Worm (Caenorhabditis elegans) whole organism, L4 larva: ENCODE measurements around the gene T11F8.5.
A peak's percentile ranks its signal among the peaks of the same experiment; 100 is the strongest.

Source experiments
- F10B5.3 ChIP-seq: sonication (generic microtip); optimal IDR thresholded peaks from 2 replicates; lab custom pipeline; 2016; ENCODE audit warnings: mild to moderate bottlenecking, missing genetic modification characterization, missing compliant biosample characterization
- T26A8.4 ChIP-seq: fragments of 200-800 bp; sonication (Bioruptor generic); IDR thresholded peaks from 2 replicates; pipeline ENCODE4 v1.3.6; 2022; ENCODE audit warnings: missing genetic modification characterization, missing compliant biosample characterization
- Y48G9A.11 ChIP-seq: fragments of 200-800 bp; sonication (Bioruptor generic); IDR thresholded peaks from 2 replicates; pipeline ENCODE4 v1.3.6; 2022; ENCODE audit warnings: missing genetic modification reagents, missing genetic modification characterization, missing compliant biosample characterization
- Y75B8A.6 ChIP-seq: fragments of 200-800 bp; sonication (Bioruptor generic); IDR thresholded peaks from 2 replicates; pipeline ENCODE4 v1.3.6; 2022; ENCODE audit warnings: missing genetic modification reagents, missing genetic modification characterization, missing compliant biosample characterization
- ZK546.5 ChIP-seq, 2 experiments: sonication (generic microtip); optimal IDR thresholded peaks; 2 replicates each; lab custom pipeline; 2017; ENCODE audit warnings: missing biosample characterization in 2 of 2, missing genetic modification characterization in 2 of 2
- aha-1 ChIP-seq: fragments of 150-350 bp; peaks from one replicate; lab custom pipeline; 2014; ENCODE audit warnings: missing biosample characterization, missing genetic modification characterization
- aly-2 ChIP-seq: sonication (generic microtip); optimal IDR thresholded peaks from 2 replicates; lab custom pipeline; 2018; ENCODE audit warnings: missing biosample characterization, missing genetic modification characterization
- attf-4 ChIP-seq: sonication (generic microtip); optimal IDR thresholded peaks from 3 replicates; lab custom pipeline; 2017; ENCODE audit warnings: missing biosample characterization, missing genetic modification characterization
- ceh-20 ChIP-seq: fragments of 200-800 bp; sonication (Bioruptor generic); IDR thresholded peaks from 2 replicates; pipeline ENCODE4 v1.3.6; 2022; ENCODE audit warnings: missing genetic modification reagents, missing genetic modification characterization, missing compliant biosample characterization
- ceh-32 ChIP-seq: sonication (generic microtip); optimal IDR thresholded peaks from 2 replicates; lab custom pipeline; 2016; ENCODE audit warnings: mild to moderate bottlenecking, missing genetic modification characterization, missing compliant biosample characterization; ENCODE audit not compliant: poor library complexity
- ceh-62 ChIP-seq: sonication (generic microtip); optimal IDR thresholded peaks from 2 replicates; lab custom pipeline; 2017; ENCODE audit warnings: missing biosample characterization, missing genetic modification characterization
- cey-2 ChIP-seq: sonication (generic microtip); optimal IDR thresholded peaks from 3 replicates; lab custom pipeline; 2017; ENCODE audit warnings: missing genetic modification characterization, mild to moderate bottlenecking, missing compliant biosample characterization, antibody characterized with exemption, borderline replicate concordance; ENCODE audit not compliant: insufficient read depth
- daf-12 ChIP-seq: fragments of 150-350 bp; optimal IDR thresholded peaks from 2 replicates; lab custom pipeline; 2014; ENCODE audit warnings: missing biosample characterization, missing genetic modification reagents, missing genetic modification characterization
- daf-16 ChIP-seq, 3 experiments: sonication (generic microtip); optimal IDR thresholded peaks; 2 replicates each; lab custom pipeline; 2016 to 2017; ENCODE audit warnings: missing genetic modification characterization in 3 of 3, missing genetic modification reagents in 3 of 3, mild to moderate bottlenecking in 2 of 3, missing compliant biosample characterization in 2 of 3, missing biosample characterization in 1 of 3, moderate library complexity in 1 of 3
- dmd-8 ChIP-seq: fragments of 200-800 bp; sonication (Bioruptor generic); IDR thresholded peaks from 2 replicates; pipeline ENCODE4 v1.3.6; 2022; ENCODE audit warnings: missing genetic modification characterization, missing compliant biosample characterization
- fos-1 ChIP-seq: fragments of 150-350 bp; optimal IDR thresholded peaks from 2 replicates; lab custom pipeline; 2014; ENCODE audit warnings: missing biosample characterization, missing genetic modification characterization
- hif-1 ChIP-seq, 2 experiments: sonication (generic microtip); optimal IDR thresholded peaks; 2 replicates each; lab custom pipeline; 2016 to 2017; ENCODE audit warnings: missing compliant biosample characterization in 2 of 2, missing genetic modification characterization in 2 of 2, missing genetic modification reagents in 2 of 2, missing genotype in 2 of 2, mild to moderate bottlenecking in 1 of 2
- hlh-30 ChIP-seq: sonication (generic microtip); optimal IDR thresholded peaks from 2 replicates; lab custom pipeline; 2017; ENCODE audit warnings: antibody characterized with exemption, mild to moderate bottlenecking, missing genetic modification characterization, missing compliant biosample characterization; ENCODE audit not compliant: insufficient read depth
- hmg-1.1 ChIP-seq: fragments of 200-800 bp; sonication (Bioruptor generic); IDR thresholded peaks from 2 replicates; pipeline ENCODE4 v1.3.6; 2022; ENCODE audit warnings: missing genetic modification reagents, missing genetic modification characterization, missing compliant biosample characterization
- jun-1 ChIP-seq: fragments of 150-350 bp; optimal IDR thresholded peaks from 2 replicates; lab custom pipeline; 2014; ENCODE audit warnings: missing biosample characterization, missing genetic modification reagents, missing genetic modification characterization
- lin-15B ChIP-seq: fragments of 150-350 bp; sonication (generic microtip); optimal IDR thresholded peaks from 3 replicates; lab custom pipeline; 2014; ENCODE audit warnings: missing biosample characterization, missing genetic modification characterization
- lir-3 ChIP-seq: sonication (generic microtip); optimal IDR thresholded peaks from 2 replicates; lab custom pipeline; 2016; ENCODE audit warnings: mild to moderate bottlenecking, missing genetic modification characterization, missing compliant biosample characterization
- mxl-2 ChIP-seq: fragments of 200-800 bp; sonication (Bioruptor generic); conservative IDR thresholded peaks from 2 replicates; pipeline ENCODE4 v1.3.6; 2022; ENCODE audit warnings: missing genetic modification reagents, missing genetic modification characterization, missing compliant biosample characterization
- nhr-10 ChIP-seq: fragments of 150-350 bp; optimal IDR thresholded peaks from 2 replicates; lab custom pipeline; 2014; ENCODE audit warnings: missing biosample characterization, missing genetic modification characterization
- nhr-102 ChIP-seq: sonication (generic microtip); optimal IDR thresholded peaks from 2 replicates; lab custom pipeline; 2016; ENCODE audit warnings: mild to moderate bottlenecking, missing genetic modification characterization, moderate library complexity, missing compliant biosample characterization
- nhr-111 ChIP-seq: fragments of 200-800 bp; sonication (Bioruptor generic); optimal IDR thresholded peaks from 2 replicates; lab custom pipeline; 2018; ENCODE audit warnings: mild to moderate bottlenecking, missing genetic modification characterization, missing compliant biosample characterization
- nhr-237 ChIP-seq: sonication (generic microtip); optimal IDR thresholded peaks from 2 replicates; lab custom pipeline; 2017; ENCODE audit warnings: missing biosample characterization, missing genetic modification characterization
- nhr-28 ChIP-seq: fragments of 150-350 bp; optimal IDR thresholded peaks from 2 replicates; lab custom pipeline; 2014; ENCODE audit warnings: missing biosample characterization, missing genetic modification characterization
- nhr-41 ChIP-seq: fragments of 200-800 bp; sonication (Bioruptor generic); IDR thresholded peaks from 2 replicates; pipeline ENCODE4 v1.3.6; 2022; ENCODE audit warnings: missing genetic modification reagents, missing genetic modification characterization, missing compliant biosample characterization
- nhr-6 ChIP-seq: fragments of 150-350 bp; optimal IDR thresholded peaks from 2 replicates; lab custom pipeline; 2014; ENCODE audit warnings: missing biosample characterization, missing genetic modification characterization
- pha-4 ChIP-seq, 2 experiments: fragments of 150-350 bp in 1 of 2; fragments of 200-800 bp in 1 of 2; sonication (Bioruptor generic) in 1 of 2; IDR thresholded peaks in 1 of 2; optimal IDR thresholded peaks in 1 of 2; 2 replicates each; pipeline versions ENCODE4 v1.3.6 to Lab custom; 2014 to 2022; ENCODE audit warnings: missing genetic modification characterization in 2 of 2, missing genetic modification reagents in 2 of 2, missing biosample characterization in 1 of 2, missing compliant biosample characterization in 1 of 2
- set-16 ChIP-seq: fragments of 200-800 bp; sonication (Bioruptor generic); IDR thresholded peaks from 2 replicates; pipeline ENCODE4 v1.3.6; 2022; ENCODE audit warnings: missing genetic modification reagents, missing genetic modification characterization, missing compliant biosample characterization
- snpc-4 ChIP-seq: fragments of 150-350 bp; optimal IDR thresholded peaks from 2 replicates; lab custom pipeline; 2014; ENCODE audit warnings: missing biosample characterization, missing genetic modification characterization
- tra-1 ChIP-seq: fragments of 200-800 bp; sonication (Bioruptor generic); IDR thresholded peaks from 2 replicates; pipeline ENCODE4 v1.3.6; 2022; ENCODE audit warnings: missing genetic modification reagents, missing genetic modification characterization, missing compliant biosample characterization
- unc-130 ChIP-seq: sonication (generic microtip); optimal IDR thresholded peaks from 2 replicates; lab custom pipeline; 2016; ENCODE audit warnings: missing genetic modification reagents, missing genetic modification characterization, missing compliant biosample characterization
- unc-62 ChIP-seq, 3 experiments: fragments of 150-350 bp in 1 of 3; sonication (generic microtip); optimal IDR thresholded peaks in 2 of 3; peaks in 1 of 3; 1 replicate in 1 of 3; 2 replicates in 2 of 3; lab custom pipeline; 2014 to 2017; ENCODE audit warnings: missing biosample characterization in 3 of 3, missing genetic modification characterization in 3 of 3, missing genetic modification reagents in 3 of 3, missing genotype in 1 of 3
- zfp-2 ChIP-seq: sonication (generic microtip); optimal IDR thresholded peaks from 2 replicates; lab custom pipeline; 2016; ENCODE audit warnings: mild to moderate bottlenecking, missing genetic modification characterization, missing compliant biosample characterization

T11F8.5 gene

ce11 chrIV:5514789-5515188 lies 32.0 kb downstream of the T11F8.5 start:
- TF ChIP-seq unc-62 (GFP tag; optimal IDR thresholded peaks at IDR 0.05 in 1 of 2; lab: Kevin White, UChicago), result peak in 1 of 2 experiments; percentile 94
- no peak for TF ChIP-seq unc-62 (tag; optimal IDR thresholded peaks at IDR 0.05; lab: Kevin White, UChicago)
- no peak for TF ChIP-seq unc-130 (GFP tag; lab: Kevin White, UChicago)
- TF ChIP-seq nhr-111 (GFP tag; lab: Kevin White, UChicago), result no peak
- TF ChIP-seq, all 104 proteins: peak for 1

- TF ChIP-seq unc-62 (GFP tag; optimal IDR thresholded peaks at IDR 0.05 in 1 of 2; lab: Kevin White, UChicago) (peak in 1 of 2 experiments; percentile 80), unc-62 (tag; optimal IDR thresholded peaks at IDR 0.05; lab: Kevin White, UChicago) (no peak), tra-1 (GFP tag; lab: Robert Waterston, UW) (no peak)
- TF ChIP-seq, all 104 proteins: peak for 1
These were observed 36.2 kb downstream of the T11F8.5 start for ce11 chrIV:5519044-5519443.

- no peak for TF ChIP-seq pha-4 (GFP tag; IDR thresholded peaks at IDR 0.05; lab: Robert Waterston, UW)
- peak; percentile 22 for TF ChIP-seq pha-4 (tag; optimal IDR thresholded peaks at IDR 0.05; lab: Kevin White, UChicago)
- TF ChIP-seq dmd-8, result no peak
- TF ChIP-seq jun-1 (tag; lab: Kevin White, UChicago), result no peak
- TF ChIP-seq T26A8.4 (GFP tag; lab: Robert Waterston, UW), result no peak
- TF ChIP-seq nhr-6 (tag; lab: Kevin White, UChicago), result peak; percentile 42
- no peak for TF ChIP-seq Y75B8A.6 (GFP tag; lab: Robert Waterston, UW)
- TF ChIP-seq aha-1, result peak; percentile 48
- no peak for TF ChIP-seq snpc-4 (tag; lab: Kevin White, UChicago)
- TF ChIP-seq, all 104 proteins: peak for 3
These were observed 44.0 kb downstream of the T11F8.5 start for ce11 chrIV:5526711-5527383.

ce11 chrIV:5528285-5528684 lies 45.5 kb downstream of the T11F8.5 start, which contains the start of gene unc-5:
TSS of gene unc-5 (minus strand) at chrIV:5528338.
- no peak for TF ChIP-seq ceh-62 (tag; lab: Kevin White, UChicago)
- no peak for TF ChIP-seq nhr-102 (tag; lab: Kevin White, UChicago)
- TF ChIP-seq Y48G9A.11, result no peak
- no peak for TF ChIP-seq fos-1 (tag; lab: Kevin White, UChicago)
- TF ChIP-seq hmg-1.1 (GFP tag; lab: Robert Waterston, UW), result no peak
- TF ChIP-seq hif-1 (tag; optimal IDR thresholded peaks at IDR 0.05; lab: Kevin White, UChicago), result no peak
- TF ChIP-seq nhr-41, result no peak
- no peak for TF ChIP-seq zfp-2 (tag; lab: Kevin White, UChicago)
- no peak for TF ChIP-seq nhr-28
- TF ChIP-seq set-16 (GFP tag; lab: Robert Waterston, UW), result no peak
- no peak for TF ChIP-seq dmd-8
- TF ChIP-seq attf-4 (tag; lab: Kevin White, UChicago), result no peak
- no peak for TF ChIP-seq snpc-4 (tag; lab: Kevin White, UChicago)
- TF ChIP-seq lin-15B (tag; lab: Kevin White, UChicago), result no peak
- no peak for TF ChIP-seq ceh-20 (GFP tag; lab: Robert Waterston, UW)
- TF ChIP-seq aha-1, result no peak

ce11 chrIV:5530980-5531379 lies 48.2 kb downstream of the T11F8.5 start:
- TF ChIP-seq hlh-30 (tag; lab: Kevin White, UChicago) (no peak), daf-16 (GFP tag; optimal IDR thresholded peaks at IDR 0.05; lab: Kevin White, UChicago) (no peak), daf-16 (tag; optimal IDR thresholded peaks at IDR 0.05; lab: Kevin White, UChicago) (peak; percentile 51)

ce11 chrIV:5533556-5533955 lies 50.7 kb downstream of the T11F8.5 start:
- TF ChIP-seq hmg-1.1 (GFP tag; lab: Robert Waterston, UW), result no peak
- TF ChIP-seq ceh-32 (tag; lab: Kevin White, UChicago), result no peak
- no peak for TF ChIP-seq aly-2
- no peak for TF ChIP-seq daf-12
- no peak for TF ChIP-seq nhr-10
- no peak for TF ChIP-seq Y75B8A.6 (GFP tag; lab: Robert Waterston, UW)
- TF ChIP-seq mxl-2 (GFP tag; lab: Robert Waterston, UW), result no peak
- no peak for TF ChIP-seq nhr-237 (tag; lab: Kevin White, UChicago)
- TF ChIP-seq lir-3 (tag; lab: Kevin White, UChicago), result no peak
- no peak for TF ChIP-seq set-16 (GFP tag; lab: Robert Waterston, UW)
- TF ChIP-seq nhr-111 (GFP tag; lab: Kevin White, UChicago), result no peak
- no peak for TF ChIP-seq tra-1 (GFP tag; lab: Robert Waterston, UW)
- TF ChIP-seq cey-2 (tag; lab: Kevin White, UChicago), result no peak
- no peak for TF ChIP-seq T26A8.4 (GFP tag; lab: Robert Waterston, UW)
- no peak for TF ChIP-seq nhr-102 (tag; lab: Kevin White, UChicago)
- TF ChIP-seq ZK546.5 (tag; optimal IDR thresholded peaks at IDR 0.05; lab: Kevin White, UChicago), result no peak
- no peak for TF ChIP-seq pha-4 (GFP tag; IDR thresholded peaks at IDR 0.05; lab: Robert Waterston, UW)
- no peak for TF ChIP-seq pha-4 (tag; optimal IDR thresholded peaks at IDR 0.05; lab: Kevin White, UChicago)
- TF ChIP-seq nhr-6 (tag; lab: Kevin White, UChicago), result no peak
- no peak for TF ChIP-seq F10B5.3 (tag; lab: Kevin White, UChicago)
